Worm (Caenorhabditis elegans): ENCODE measurements around the gene ufd-2.

- TF ChIP-seq hmbx-1 (tag; optimal IDR thresholded peaks at IDR 0.05) (no peak), ama-1 (optimal IDR thresholded peaks at IDR 0.05) (no peak), F13C5.2 (tag; optimal IDR thresholded peaks at IDR 0.05) (no peak), aly-1 (tag; optimal IDR thresholded peaks at IDR 0.05) (no peak), tbx-11 (GFP tag; IDR thresholded peaks at IDR 0.05) (no peak), hnd-1 (tag; optimal IDR thresholded peaks at IDR 0.05) (no peak), tbx-37 (GFP tag; conservative IDR thresholded peaks at IDR 0.05) (no peak), flt-1 (GFP tag; IDR thresholded peaks at IDR 0.05) (no peak), scrt-1 (GFP tag; IDR thresholded peaks at IDR 0.05) (no peak), hmg-4 (GFP tag; optimal IDR thresholded peaks at IDR 0.05) (no peak), ets-7 (tag; optimal IDR thresholded peaks at IDR 0.05) (no peak)
Observed at ce11 chrII:8092537-8092936, 30.0 kb downstream of the ufd-2 start, which contains the start of gene ltd-1.

Data from whole organism, early embryonic.